Fruit fly (Drosophila melanogaster) S2 (cell line): ENCODE data around the gene CG4168.

Source experiments
- CG8478 ChIP-seq: fragments of >200 bp; optimal IDR thresholded peaks from 2 replicates; lab custom pipeline; 2018
- CTCF ChIP-seq, 2 experiments: fragments of >200 bp; optimal IDR thresholded peaks; 2 replicates each; lab custom pipeline; 2018

dm6 chr2L:15249006-15249513 lies 48.8 kb upstream of the CG4168 start:
- TF ChIP-seq CTCF (optimal IDR thresholded peaks at IDR 0.05; lab: Kevin White, UChicago) (no peak), CG8478 (lab: Kevin White, UChicago) (no peak)
